Worm (Caenorhabditis elegans) whole organism, L4 larva: ENCODE data around the gene F01D5.2.

ENCODE experiments used
- F37D6.2 ChIP-seq: sonication (generic microtip); optimal IDR thresholded peaks from 2 replicates; lab custom pipeline; 2016; ENCODE audit warnings: mild to moderate bottlenecking, missing genetic modification characterization, missing compliant biosample characterization
- Y105C5A.15 ChIP-seq: fragments of 200-800 bp; sonication (Bioruptor generic); IDR thresholded peaks from 2 replicates; pipeline ENCODE4 v1.3.6; 2022; ENCODE audit warnings: missing genetic modification characterization, missing compliant biosample characterization
- aha-1 ChIP-seq: fragments of 150-350 bp; peaks from one replicate; lab custom pipeline; 2014; ENCODE audit warnings: missing biosample characterization, missing genetic modification characterization
- ama-1 ChIP-seq: fragments of 150-350 bp; optimal IDR thresholded peaks from 2 replicates; lab custom pipeline; 2014; ENCODE audit warnings: inconsistent platforms, mixed read lengths
- ceh-32 ChIP-seq: sonication (generic microtip); optimal IDR thresholded peaks from 2 replicates; lab custom pipeline; 2016; ENCODE audit warnings: mild to moderate bottlenecking, missing genetic modification characterization, missing compliant biosample characterization; ENCODE audit not compliant: poor library complexity
- nhr-11 ChIP-seq: fragments of 150-350 bp; optimal IDR thresholded peaks from 2 replicates; lab custom pipeline; 2014; ENCODE audit warnings: missing biosample characterization, missing genetic modification characterization
- nhr-76 ChIP-seq: fragments of 150-350 bp; optimal IDR thresholded peaks from 2 replicates; lab custom pipeline; 2014; ENCODE audit warnings: missing biosample characterization, missing genetic modification characterization
- zag-1 ChIP-seq: fragments of 150-350 bp; optimal IDR thresholded peaks from 2 replicates; lab custom pipeline; 2014; ENCODE audit warnings: missing biosample characterization, missing genetic modification characterization

- no peak for TF ChIP-seq Y105C5A.15 (GFP tag; lab: Robert Waterston, UW)
- TF ChIP-seq nhr-11 (tag; lab: Kevin White, UChicago) = no peak
- TF ChIP-seq ama-1 = no peak
- TF ChIP-seq aha-1 = peak; percentile 63
- TF ChIP-seq zag-1 (tag; lab: Kevin White, UChicago) = no peak
- no peak for TF ChIP-seq ceh-32 (tag; lab: Kevin White, UChicago)
- TF ChIP-seq nhr-76 = no peak
- no peak for TF ChIP-seq F37D6.2
Observed at ce11 chrII:13954077-13954476, 44.8 kb downstream of the F01D5.2 start.
